Worm (Caenorhabditis elegans): Measurements from ENCODE around the gene scl-6.

ce11 chrIV:13079119-13079518, 10.6 kb downstream of the scl-6 start, which contains the start of gene C39E9.8:
- TF ChIP-seq ama-1 (optimal IDR thresholded peaks at IDR 0.05): no peak
- TF ChIP-seq tbx-11 (GFP tag; IDR thresholded peaks at IDR 0.05): no peak
- no peak for TF ChIP-seq aly-1 (tag; optimal IDR thresholded peaks at IDR 0.05)
- no peak for TF ChIP-seq B0310.2 (tag; optimal IDR thresholded peaks at IDR 0.05)
- TF ChIP-seq scrt-1 (GFP tag; IDR thresholded peaks at IDR 0.05): no peak
- no peak for TF ChIP-seq pes-1 (GFP tag; IDR thresholded peaks at IDR 0.05)
- TF ChIP-seq flt-1 (GFP tag; IDR thresholded peaks at IDR 0.05): no peak
- TF ChIP-seq hmbx-1 (tag; optimal IDR thresholded peaks at IDR 0.05): no peak
- TF ChIP-seq F13C5.2 (tag; optimal IDR thresholded peaks at IDR 0.05): no peak
- TF ChIP-seq ets-7 (tag; optimal IDR thresholded peaks at IDR 0.05): no peak
- TF ChIP-seq ceh-13 (GFP tag; optimal IDR thresholded peaks at IDR 0.05): no peak
